Fruit fly (Drosophila melanogaster) whole organism, prepupa: Measurements from ENCODE around the gene CG33284.

Source experiments
- Blimp-1 ChIP-seq: fragments of 200-800 bp; sonication (Bioruptor generic); optimal IDR thresholded peaks from 3 replicates; lab custom pipeline; 2017; ENCODE audit warnings: missing biosample characterization, missing genetic modification characterization, mild to moderate bottlenecking, moderate library complexity, missing genetic modification reagents
- CG10631 ChIP-seq: fragments of 200-800 bp; sonication (Bioruptor generic); optimal IDR thresholded peaks from 2 replicates; lab custom pipeline; 2016; ENCODE audit warnings: missing biosample characterization, missing genetic modification characterization
- CG10669 ChIP-seq: fragments of 200-800 bp; sonication (Bioruptor generic); optimal IDR thresholded peaks from 3 replicates; lab custom pipeline; 2018; ENCODE audit warnings: missing biosample characterization, mild to moderate bottlenecking, missing genetic modification characterization, moderate library complexity
- CG11294 ChIP-seq: fragments of 200-800 bp; sonication (Bioruptor generic); IDR thresholded peaks from 2 replicates; pipeline ENCODE4 v1.3.6; 2022; ENCODE audit warnings: missing biosample characterization, missing genetic modification characterization
- CG11762 ChIP-seq: fragments of 200-800 bp; sonication (Bioruptor generic); optimal IDR thresholded peaks from 3 replicates; lab custom pipeline; 2016; ENCODE audit warnings: missing biosample characterization, missing genetic modification characterization; ENCODE audit not compliant: insufficient read depth
- CG11902 ChIP-seq: fragments of 200-800 bp; sonication (Bioruptor generic); optimal IDR thresholded peaks from 3 replicates; lab custom pipeline; 2016; ENCODE audit warnings: missing biosample characterization, missing genetic modification characterization
- CG15336 ChIP-seq: fragments of 200-800 bp; sonication (Bioruptor generic); IDR thresholded peaks from 2 replicates; pipeline ENCODE4 v1.3.6; 2022; ENCODE audit warnings: missing biosample characterization, missing genetic modification characterization
- CG1621 ChIP-seq: fragments of 200-800 bp; sonication (Bioruptor generic); optimal IDR thresholded peaks from 3 replicates; lab custom pipeline; 2018; ENCODE audit warnings: missing biosample characterization, mild to moderate bottlenecking, missing genetic modification characterization
- CG16779 ChIP-seq: fragments of 200-800 bp; sonication (Bioruptor generic); optimal IDR thresholded peaks from 3 replicates; lab custom pipeline; 2017; ENCODE audit warnings: missing biosample characterization, mild to moderate bottlenecking, missing genetic modification characterization
- CG32006 ChIP-seq: fragments of 200-800 bp; sonication (Bioruptor generic); optimal IDR thresholded peaks from 3 replicates; lab custom pipeline; 2017; ENCODE audit warnings: missing biosample characterization, mild to moderate bottlenecking, missing genetic modification characterization
- CG34406 ChIP-seq: fragments of 200-800 bp; sonication (Bioruptor generic); optimal IDR thresholded peaks from 3 replicates; lab custom pipeline; 2016; ENCODE audit warnings: missing biosample characterization, missing genetic modification characterization
- CG3919 ChIP-seq: fragments of 200-800 bp; sonication (Bioruptor generic); optimal IDR thresholded peaks from 3 replicates; lab custom pipeline; 2016; ENCODE audit warnings: missing biosample characterization, missing genetic modification characterization
- CG4318 ChIP-seq: fragments of 200-800 bp; sonication (Bioruptor generic); optimal IDR thresholded peaks from 3 replicates; lab custom pipeline; 2017; ENCODE audit warnings: missing biosample characterization, mild to moderate bottlenecking, missing genetic modification characterization
- CG6276 ChIP-seq: fragments of 200-800 bp; sonication (Bioruptor generic); optimal IDR thresholded peaks from 2 replicates; lab custom pipeline; 2017; ENCODE audit warnings: missing biosample characterization, mild to moderate bottlenecking, missing genetic modification characterization
- CG6808 ChIP-seq: fragments of 200-800 bp; sonication (Bioruptor generic); optimal IDR thresholded peaks from 3 replicates; lab custom pipeline; 2017; ENCODE audit warnings: missing biosample characterization, missing genetic modification characterization, mild to moderate bottlenecking, moderate library complexity, missing genetic modification reagents
- CG6854 ChIP-seq: fragments of 200-800 bp; sonication (Bioruptor generic); optimal IDR thresholded peaks from 2 replicates; lab custom pipeline; 2017; ENCODE audit warnings: missing biosample characterization, mild to moderate bottlenecking, missing genetic modification characterization
- CG7368 ChIP-seq: fragments of 200-800 bp; sonication (Bioruptor generic); optimal IDR thresholded peaks from 3 replicates; lab custom pipeline; 2016; ENCODE audit warnings: missing biosample characterization, missing genetic modification characterization
- CG8119 ChIP-seq: fragments of 200-800 bp; sonication (Bioruptor generic); IDR thresholded peaks from 3 replicates; pipeline ENCODE4 v1.3.6; 2022; ENCODE audit warnings: missing biosample characterization, missing genetic modification characterization
- CG8319 ChIP-seq: fragments of 200-800 bp; sonication (Bioruptor generic); optimal IDR thresholded peaks from 3 replicates; lab custom pipeline; 2016; ENCODE audit warnings: missing biosample characterization, missing genetic modification characterization
- CG8632 ChIP-seq: fragments of 200-800 bp; sonication (Bioruptor generic); optimal IDR thresholded peaks from 3 replicates; lab custom pipeline; 2016; ENCODE audit warnings: missing biosample characterization, missing genetic modification characterization
- CG9139 ChIP-seq: fragments of 200-800 bp; sonication (Bioruptor generic); optimal IDR thresholded peaks from 3 replicates; lab custom pipeline; 2017; ENCODE audit warnings: missing biosample characterization, mild to moderate bottlenecking, missing genetic modification characterization
- Eip75B ChIP-seq: fragments of 200-800 bp; sonication (Bioruptor generic); optimal IDR thresholded peaks from 3 replicates; lab custom pipeline; 2016; ENCODE audit warnings: missing biosample characterization, missing genetic modification characterization
- Eip78C ChIP-seq: fragments of 200-800 bp; sonication (Bioruptor generic); peaks from one replicate; lab custom pipeline; 2016; ENCODE audit warnings: missing biosample characterization, missing genetic modification characterization
- Eip93F ChIP-seq: fragments of 200-800 bp; sonication (Bioruptor generic); optimal IDR thresholded peaks from 2 replicates; lab custom pipeline; 2016; ENCODE audit warnings: missing biosample characterization, mild to moderate bottlenecking, missing genetic modification characterization
- Ets21C ChIP-seq: fragments of 200-800 bp; sonication (Bioruptor generic); optimal IDR thresholded peaks from 3 replicates; lab custom pipeline; 2016; ENCODE audit warnings: missing biosample characterization, missing genetic modification characterization
- Ets96B ChIP-seq: fragments of 200-800 bp; optimal IDR thresholded peaks from 2 replicates; lab custom pipeline; 2019; ENCODE audit warnings: missing biosample characterization, mild to moderate bottlenecking, missing genetic modification characterization, moderate library complexity
- Gug ChIP-seq: fragments of 200-800 bp; sonication (Bioruptor generic); IDR thresholded peaks from 2 replicates; pipeline ENCODE4 v1.3.6; 2022; ENCODE audit warnings: missing biosample characterization, missing genetic modification characterization
- Hr38 ChIP-seq: sonication (Bioruptor generic); optimal IDR thresholded peaks from 2 replicates; lab custom pipeline; 2016; ENCODE audit warnings: missing biosample characterization, missing genetic modification characterization
- Hr39 ChIP-seq: fragments of 200-800 bp; sonication (Bioruptor generic); optimal IDR thresholded peaks from 2 replicates; lab custom pipeline; 2016; ENCODE audit warnings: missing biosample characterization, missing genetic modification characterization
- Hr4 ChIP-seq: fragments of 200-800 bp; sonication (Bioruptor generic); optimal IDR thresholded peaks from 3 replicates; lab custom pipeline; 2016; ENCODE audit warnings: missing biosample characterization, missing genetic modification characterization
- Lpt ChIP-seq: fragments of 200-800 bp; sonication (Bioruptor generic); optimal IDR thresholded peaks from 3 replicates; lab custom pipeline; 2016; ENCODE audit warnings: missing biosample characterization, missing genetic modification characterization
- Met ChIP-seq: fragments of 200-800 bp; sonication (Bioruptor generic); optimal IDR thresholded peaks from 3 replicates; lab custom pipeline; 2016; ENCODE audit warnings: missing biosample characterization, missing genetic modification characterization
- Smox ChIP-seq: fragments of 200-800 bp; sonication (Bioruptor generic); optimal IDR thresholded peaks from 3 replicates; lab custom pipeline; 2016; ENCODE audit warnings: missing biosample characterization, missing genetic modification characterization
- Sox102F ChIP-seq: fragments of 200-800 bp; sonication (Bioruptor generic); optimal IDR thresholded peaks from 2 replicates; lab custom pipeline; 2016; ENCODE audit warnings: missing biosample characterization, mild to moderate bottlenecking, missing genetic modification characterization
- Sox14 ChIP-seq: fragments of 200-800 bp; sonication (Bioruptor generic); optimal IDR thresholded peaks from 3 replicates; lab custom pipeline; 2016; ENCODE audit warnings: missing biosample characterization, missing genetic modification characterization
- Sox15 ChIP-seq: fragments of 200-800 bp; sonication (Bioruptor generic); optimal IDR thresholded peaks from 3 replicates; lab custom pipeline; 2016; ENCODE audit warnings: missing biosample characterization, missing genetic modification characterization
- achi ChIP-seq: fragments of 200-800 bp; sonication (Bioruptor generic); optimal IDR thresholded peaks from 3 replicates; lab custom pipeline; 2016; ENCODE audit warnings: missing biosample characterization, missing genetic modification characterization
- cyc ChIP-seq: fragments of 200-800 bp; sonication (Bioruptor generic); optimal IDR thresholded peaks from 3 replicates; lab custom pipeline; 2016; ENCODE audit warnings: missing biosample characterization, missing genetic modification characterization
- dac ChIP-seq: fragments of 200-800 bp; sonication (Bioruptor generic); optimal IDR thresholded peaks from 2 replicates; lab custom pipeline; 2017; ENCODE audit warnings: missing biosample characterization, mild to moderate bottlenecking, missing genetic modification characterization
- dsx ChIP-seq: fragments of 200-800 bp; optimal IDR thresholded peaks from 3 replicates; lab custom pipeline; 2019; ENCODE audit warnings: missing biosample characterization, mild to moderate bottlenecking, missing genetic modification characterization, moderate library complexity; ENCODE audit not compliant: poor library complexity, severe bottlenecking
- esn ChIP-seq: fragments of 200-800 bp; sonication (Bioruptor generic); optimal IDR thresholded peaks from 2 replicates; lab custom pipeline; 2016; ENCODE audit warnings: missing biosample characterization, mild to moderate bottlenecking, missing genetic modification characterization, moderate library complexity
- fkh ChIP-seq: fragments of 200-800 bp; sonication (Bioruptor generic); optimal IDR thresholded peaks from 3 replicates; lab custom pipeline; 2017; ENCODE audit warnings: missing biosample characterization, mild to moderate bottlenecking, missing genetic modification characterization, moderate library complexity
- pdm3 ChIP-seq: fragments of 200-800 bp; sonication (Bioruptor generic); optimal IDR thresholded peaks from 3 replicates; lab custom pipeline; 2016; ENCODE audit warnings: missing biosample characterization, missing genetic modification characterization
- spab ChIP-seq: fragments of 200-800 bp; sonication (Bioruptor generic); optimal IDR thresholded peaks from 2 replicates; lab custom pipeline; 2017; ENCODE audit warnings: missing biosample characterization, mild to moderate bottlenecking, missing genetic modification characterization, missing genetic modification reagents
- ss ChIP-seq, 2 experiments: fragments of 200-800 bp; sonication (Bioruptor generic); optimal IDR thresholded peaks; 2 replicates in 1 of 2; 3 replicates in 1 of 2; lab custom pipeline; 2017 to 2018; ENCODE audit warnings: mild to moderate bottlenecking in 2 of 2, missing biosample characterization in 2 of 2, missing genetic modification characterization in 2 of 2, moderate library complexity in 1 of 2
- svp ChIP-seq: fragments of 200-800 bp; sonication (Bioruptor generic); peaks from one replicate; lab custom pipeline; 2016; ENCODE audit warnings: missing biosample characterization, missing genetic modification characterization
- topi ChIP-seq: fragments of 200-800 bp; sonication (Bioruptor generic); optimal IDR thresholded peaks from 3 replicates; lab custom pipeline; 2016; ENCODE audit warnings: missing biosample characterization, missing genetic modification characterization

Gene CG33284

dm6 chr3L:21136253-21136652, 12.7 kb downstream of the CG33284 start, which contains the start of gene CG10565 (continued):
- TF ChIP-seq dac (no peak), CG11294 (GFP tag; lab: Robert Waterston, UW) (no peak)

dm6 chr3L:21145841-21146395, 22.4 kb downstream of the CG33284 start:
- TF ChIP-seq Lpt: no peak
- no peak for TF ChIP-seq Ets96B (tag; lab: Kevin White, UChicago)
- TF ChIP-seq CG10669 (GFP tag; lab: Kevin White, UChicago): no peak
- no peak for TF ChIP-seq CG6276
- TF ChIP-seq CG10631: no peak

- TF ChIP-seq CG15336 (GFP tag; lab: Robert Waterston, UW) (peak; percentile 88), CG10631 (peak; percentile 81), esn (peak; percentile 84), Blimp-1 (peak; percentile 51), CG8632 (GFP tag; lab: Kevin White, UChicago) (peak; percentile 76), CG11902 (GFP tag; lab: Kevin White, UChicago) (peak; percentile 94), CG8319 (GFP tag; lab: Kevin White, UChicago) (peak; percentile 82), CG7368 (GFP tag; lab: Kevin White, UChicago) (peak; percentile 89), CG1621 (tag; lab: Kevin White, UChicago) (peak; percentile 78), Ets96B (tag; lab: Kevin White, UChicago) (peak; percentile 83), Sox15 (peak; percentile 77), CG9139 (GFP tag; lab: Kevin White, UChicago) (peak; percentile 78), fkh (GFP tag; lab: Kevin White, UChicago) (peak; percentile 96), Eip93F (GFP tag; lab: Kevin White, UChicago) (no peak), Hr39 (peak; percentile 86), CG11762 (GFP tag; lab: Kevin White, UChicago) (peak; percentile 79), CG3919 (GFP tag; lab: Kevin White, UChicago) (peak; percentile 89), svp (GFP tag; lab: Kevin White, UChicago) (peak; percentile 91), CG4318 (GFP tag; lab: Kevin White, UChicago) (peak; percentile 82), Eip75B (GFP tag; lab: Kevin White, UChicago) (peak; percentile 90), Hr4 (GFP tag; lab: Kevin White, UChicago) (peak; percentile 91), Lpt (peak; percentile 85), Gug (peak; percentile 90), Sox102F (peak; percentile 81), cyc (GFP tag; lab: Kevin White, UChicago) (peak; percentile 87), achi (peak; percentile 84), ss (GFP tag; optimal IDR thresholded peaks at IDR 0.05; lab: Kevin White, UChicago) (peak; percentile 77 to 85), Smox (GFP tag; lab: Kevin White, UChicago) (peak; percentile 77), CG32006 (peak; percentile 85), Eip78C (peak; percentile 94), CG6276 (peak; percentile 87), CG6854 (GFP tag; lab: Kevin White, UChicago) (peak; percentile 88), CG6808 (GFP tag; lab: Kevin White, UChicago) (peak; percentile 73), CG16779 (tag; lab: Kevin White, UChicago) (peak; percentile 82), spab (peak; percentile 68), Hr38 (peak; percentile 38), topi (peak; percentile 82), Met (peak; percentile 81), dsx (GFP tag; lab: Kevin White, UChicago) (peak; percentile 70), CG11294 (GFP tag; lab: Robert Waterston, UW) (peak; percentile 82), pdm3 (GFP tag; lab: Kevin White, UChicago) (peak; percentile 88), CG8119 (peak; percentile 87), Sox14 (GFP tag; lab: Kevin White, UChicago) (peak; percentile 81), Ets21C (GFP tag; lab: Kevin White, UChicago) (peak; percentile 80), CG34406 (GFP tag; lab: Kevin White, UChicago) (peak; percentile 75)
These were observed 48.4 kb downstream of the CG33284 start, which contains the start of gene Ac78C for dm6 chr3L:21171905-21172304. TSS of gene Ac78C (minus strand) at chr3L:21171930.
